Worm (Caenorhabditis elegans): ENCODE results near the gene fbxc-23.

Gene fbxc-23

ce11 chrII:13575018-13575948 is 21.1 kb downstream of the fbxc-23 start, which contains the start of the genes mrpl-37 and lin-38:
TSS of gene mrpl-37 (minus strand) at chrII:13575068.
TSS of gene lin-38 (plus strand) at chrII:13575925.
- TF ChIP-seq nhr-84 (tag; optimal IDR thresholded peaks at IDR 0.05) (no peak), mab-9 (GFP tag; IDR thresholded peaks at IDR 0.05) (no peak), lin-14 (GFP tag; optimal IDR thresholded peaks at IDR 0.05) (no peak), mep-1 (tag; optimal IDR thresholded peaks at IDR 0.05) (peak; percentile 56), Y116A8C.19 (tag; optimal IDR thresholded peaks at IDR 0.05; ENCODE audit: borderline replicate concordance) (no peak), ets-5 (GFP tag; IDR thresholded peaks at IDR 0.05) (no peak), unc-62 (GFP tag; optimal IDR thresholded peaks at IDR 0.05) (no peak), hlh-17 (GFP tag; optimal IDR thresholded peaks at IDR 0.05; ENCODE audit: borderline replicate concordance) (no peak), ama-1 (optimal IDR thresholded peaks at IDR 0.05) (no peak), pax-3 (tag; optimal IDR thresholded peaks at IDR 0.05) (no peak), tbx-2 (tag; optimal IDR thresholded peaks at IDR 0.05) (peak; percentile 54), ceh-8 (GFP tag; optimal IDR thresholded peaks at IDR 0.05) (no peak), lin-35 (GFP tag; optimal IDR thresholded peaks at IDR 0.05) (peak; percentile 80 to 83), C34B4.2 (tag; optimal IDR thresholded peaks at IDR 0.05) (no peak), lin-39 (tag; optimal IDR thresholded peaks at IDR 0.05) (no peak), lsy-2 (tag; optimal IDR thresholded peaks at IDR 0.05) (peak; percentile 60 to 85), nhr-47 (tag; optimal IDR thresholded peaks at IDR 0.05) (no peak), zip-4 (GFP tag; optimal IDR thresholded peaks at IDR 0.05) (no peak), ceh-90 (tag; optimal IDR thresholded peaks at IDR 0.05) (no peak), nhr-28 (tag; optimal IDR thresholded peaks at IDR 0.05) (no peak), snpc-4 (tag; optimal IDR thresholded peaks at IDR 0.05) (peak; percentile 48), rnt-1 (tag; optimal IDR thresholded peaks at IDR 0.05) (no peak), nhr-12 (tag; optimal IDR thresholded peaks at IDR 0.05) (no peak), alr-1 (tag; optimal IDR thresholded peaks at IDR 0.05; ENCODE audit: borderline replicate concordance) (no peak), xbp-1 (tag; optimal IDR thresholded peaks at IDR 0.05) (peak; percentile 54), nhr-20 (tag; optimal IDR thresholded peaks at IDR 0.05) (no peak), fkh-4 (tag; optimal IDR thresholded peaks at IDR 0.05; ENCODE audit: borderline replicate concordance) (no peak), swsn-7 (tag; optimal IDR thresholded peaks at IDR 0.05) (no peak), nhr-77 (tag; optimal IDR thresholded peaks at IDR 0.05) (peak; percentile 91), nhr-85 (tag) (peak; percentile 41), pag-3 (tag; optimal IDR thresholded peaks at IDR 0.05; ENCODE audit: borderline replicate concordance, insufficient read depth) (no peak), elt-3 (tag; optimal IDR thresholded peaks at IDR 0.05) (peak in 1 of 6 experiments; percentile 27), ceh-88 (GFP tag; IDR thresholded peaks at IDR 0.05) (peak; percentile 38; the same call in 1 of the 2 replicates), aly-2 (tag; optimal IDR thresholded peaks at IDR 0.05) (no peak), pqm-1 (tag; optimal IDR thresholded peaks at IDR 0.05) (no peak), unc-98 (GFP tag; IDR thresholded peaks at IDR 0.05) (no peak; the same call in 1 of the 2 replicates), fos-1 (tag; optimal IDR thresholded peaks at IDR 0.05) (no peak), nhr-76 (tag; optimal IDR thresholded peaks at IDR 0.05) (no peak), tlp-1 (tag; optimal IDR thresholded peaks at IDR 0.05) (no peak), F16B12.6 (tag; optimal IDR thresholded peaks at IDR 0.05) (peak; percentile 63), efl-3 (GFP tag; optimal IDR thresholded peaks at IDR 0.05) (no peak), vab-15 (tag; optimal IDR thresholded peaks at IDR 0.05) (no peak), ceh-63 (GFP tag; optimal IDR thresholded peaks at IDR 0.05) (no peak), nhr-237 (tag; optimal IDR thresholded peaks at IDR 0.05) (no peak), unc-30 (tag; optimal IDR thresholded peaks at IDR 0.05) (no peak), unc-86 (tag; optimal IDR thresholded peaks at IDR 0.05) (no peak), isw-1 (GFP tag; IDR thresholded peaks at IDR 0.05) (peak; percentile 32; the same call in 1 of the 2 replicates), snu-23 (GFP tag; optimal IDR thresholded peaks at IDR 0.05) (peak; percentile 78), nhr-71 (tag; optimal IDR thresholded peaks at IDR 0.05) (no peak), C04F5.9 (tag; optimal IDR thresholded peaks at IDR 0.05) (no peak), fkh-10 (GFP tag; optimal IDR thresholded peaks at IDR 0.05) (no peak)

All from whole organism, L1 larva.